Fruit fly (Drosophila melanogaster) whole organism, embryonic: Measurements from ENCODE around the gene CG43672.

Experiments used
- ATbp ChIP-seq: fragments of 200-800 bp; sonication (Bioruptor generic); optimal IDR thresholded peaks from 2 replicates; lab custom pipeline; 2017; ENCODE audit warnings: missing biosample characterization, mild to moderate bottlenecking, missing genetic modification characterization, missing genetic modification reagents
- Bgb ChIP-seq: fragments of 200-800 bp; sonication (Bioruptor generic); IDR thresholded peaks from 2 replicates; pipeline ENCODE4 v1.3.6; 2022; ENCODE audit warnings: missing biosample characterization, missing genetic modification characterization; ENCODE audit not compliant: partially characterized antibody
- Blimp-1 ChIP-seq: fragments of 200-800 bp; sonication (Bioruptor generic); optimal IDR thresholded peaks from 3 replicates; lab custom pipeline; 2018; ENCODE audit warnings: missing biosample characterization, missing genetic modification characterization, mild to moderate bottlenecking, moderate library complexity, missing genetic modification reagents
- C15 ChIP-seq: fragments of 200-800 bp; sonication (Bioruptor generic); IDR thresholded peaks from 3 replicates; pipeline ENCODE4 v1.3.6; 2022; ENCODE audit warnings: missing biosample characterization, missing genetic modification characterization
- CG10147 ChIP-seq: fragments of 200-800 bp; sonication (Bioruptor generic); optimal IDR thresholded peaks from 2 replicates; lab custom pipeline; 2019; ENCODE audit warnings: missing biosample characterization, mild to moderate bottlenecking, missing genetic modification characterization, moderate library complexity
- CG10979 ChIP-seq: fragments of 200-800 bp; sonication (Bioruptor generic); optimal IDR thresholded peaks from 2 replicates; lab custom pipeline; 2018; ENCODE audit warnings: missing biosample characterization, mild to moderate bottlenecking, missing genetic modification characterization, moderate library complexity
- CG12155 ChIP-seq: fragments of 200-800 bp; sonication (Bioruptor generic); optimal IDR thresholded peaks from 3 replicates; lab custom pipeline; 2016; ENCODE audit warnings: missing biosample characterization, missing genetic modification characterization
- CG14014 ChIP-seq: fragments of 200-800 bp; sonication (Bioruptor generic); IDR thresholded peaks from 2 replicates; pipeline ENCODE4 v1.3.6; 2022; ENCODE audit warnings: missing biosample characterization, missing genetic modification characterization
- CG14441 ChIP-seq: fragments of 200-800 bp; sonication (Bioruptor generic); IDR thresholded peaks from 2 replicates; pipeline ENCODE4 v1.3.6; 2022; ENCODE audit warnings: missing biosample characterization, missing genetic modification characterization
- CG15073 ChIP-seq: fragments of 200-800 bp; sonication (Bioruptor generic); optimal IDR thresholded peaks from 2 replicates; lab custom pipeline; 2016; ENCODE audit warnings: missing biosample characterization, missing genetic modification characterization
- CG15514 ChIP-seq: fragments of 200-800 bp; sonication (Bioruptor generic); optimal IDR thresholded peaks from 3 replicates; lab custom pipeline; 2017; ENCODE audit warnings: missing biosample characterization, missing genetic modification characterization, mild to moderate bottlenecking, moderate library complexity, missing genetic modification reagents
- CG17328 ChIP-seq: fragments of 200-800 bp; sonication (Bioruptor generic); IDR thresholded peaks from 2 replicates; pipeline ENCODE4 v1.3.6; 2022; ENCODE audit warnings: missing biosample characterization, missing genetic modification characterization
- CG17385 ChIP-seq: fragments of 200-800 bp; sonication (Bioruptor generic); optimal IDR thresholded peaks from 3 replicates; lab custom pipeline; 2018; ENCODE audit warnings: missing biosample characterization, mild to moderate bottlenecking, missing genetic modification characterization
- CG6654 ChIP-seq: fragments of 200-800 bp; sonication (Bioruptor generic); optimal IDR thresholded peaks from 2 replicates; lab custom pipeline; 2017; ENCODE audit warnings: missing biosample characterization, mild to moderate bottlenecking, missing genetic modification characterization
- CG6689 ChIP-seq: fragments of 200-800 bp; sonication (Bioruptor generic); IDR thresholded peaks from 2 replicates; pipeline ENCODE4 v1.3.6; 2022; ENCODE audit warnings: missing biosample characterization, missing genetic modification characterization
- CG6791 ChIP-seq: fragments of 200-800 bp; sonication (Bioruptor generic); IDR thresholded peaks from 3 replicates; pipeline ENCODE4 v1.3.6; 2022; ENCODE audit warnings: missing biosample characterization, missing genetic modification characterization; ENCODE audit not compliant: partially characterized antibody
- CG8388 ChIP-seq: fragments of 200-800 bp; sonication (Bioruptor generic); optimal IDR thresholded peaks from 2 replicates; lab custom pipeline; 2019; ENCODE audit warnings: missing biosample characterization, mild to moderate bottlenecking, missing genetic modification characterization, moderate library complexity
- CG8944 ChIP-seq: fragments of 200-800 bp; sonication (Bioruptor generic); optimal IDR thresholded peaks from 3 replicates; lab custom pipeline; 2016; ENCODE audit warnings: missing biosample characterization, missing genetic modification characterization
- CG9215 ChIP-seq: fragments of 200-800 bp; sonication (Bioruptor generic); IDR thresholded peaks from 2 replicates; pipeline ENCODE4 v1.3.6; 2022; ENCODE audit warnings: missing biosample characterization, missing genetic modification characterization
- CG9932 ChIP-seq: fragments of 200-800 bp; sonication (Bioruptor generic); IDR thresholded peaks from 2 replicates; pipeline ENCODE4 v1.3.6; 2022; ENCODE audit warnings: missing biosample characterization, missing genetic modification characterization
- Doc2 ChIP-seq: fragments of 200-800 bp; sonication (Bioruptor generic); IDR thresholded peaks from 2 replicates; pipeline ENCODE4 v1.3.6; 2022; ENCODE audit warnings: missing biosample characterization, missing genetic modification characterization
- Doc3 ChIP-seq: fragments of 200-800 bp; sonication (Bioruptor generic); IDR thresholded peaks from 3 replicates; pipeline ENCODE4 v1.3.6; 2022; ENCODE audit warnings: missing biosample characterization, missing genetic modification characterization; ENCODE audit not compliant: partially characterized antibody
- Hand ChIP-seq: fragments of 200-800 bp; sonication (Bioruptor generic); optimal IDR thresholded peaks from 2 replicates; lab custom pipeline; 2017; ENCODE audit warnings: mild to moderate bottlenecking, missing biosample characterization, missing genetic modification reagents, missing genetic modification characterization
- Med ChIP-seq: fragments of 200-800 bp; sonication (Bioruptor generic); peaks from one replicate; lab custom pipeline; 2016; ENCODE audit warnings: missing biosample characterization, missing genetic modification characterization, mild to moderate bottlenecking, inconsistent platforms, moderate library complexity
- Mrtf ChIP-seq: fragments of 200-800 bp; sonication (Bioruptor generic); IDR thresholded peaks from 3 replicates; pipeline ENCODE4 v1.3.6; 2022; ENCODE audit warnings: missing biosample characterization, missing genetic modification characterization
- Myb ChIP-seq: fragments of 200-800 bp; sonication (Bioruptor generic); optimal IDR thresholded peaks from 2 replicates; lab custom pipeline; 2016; ENCODE audit warnings: missing biosample characterization, missing genetic modification characterization
- Ptx1 ChIP-seq: fragments of 200-800 bp; sonication (Bioruptor generic); IDR thresholded peaks from 2 replicates; pipeline ENCODE4 v1.3.6; 2022; ENCODE audit warnings: missing biosample characterization, missing genetic modification characterization
- Rfx ChIP-seq: fragments of 200-800 bp; sonication (Bioruptor generic); IDR thresholded peaks from 2 replicates; pipeline ENCODE4 v1.3.6; 2022; ENCODE audit warnings: missing biosample characterization, missing genetic modification characterization
- YL-1 ChIP-seq: fragments of 200-800 bp; sonication (Bioruptor generic); optimal IDR thresholded peaks from 3 replicates; lab custom pipeline; 2017; ENCODE audit warnings: missing biosample characterization, mild to moderate bottlenecking, missing genetic modification characterization
- al ChIP-seq: fragments of 200-800 bp; sonication (Bioruptor generic); IDR thresholded peaks from 2 replicates; pipeline ENCODE4 v1.3.6; 2022; ENCODE audit warnings: missing biosample characterization, missing genetic modification characterization
- bcd ChIP-seq: fragments of 200-800 bp; sonication (Bioruptor generic); optimal IDR thresholded peaks from 2 replicates; lab custom pipeline; 2017; ENCODE audit warnings: missing biosample characterization, mild to moderate bottlenecking, missing genetic modification characterization
- chinmo ChIP-seq: fragments of 200-800 bp; sonication (Bioruptor generic); IDR thresholded peaks from 4 replicates; pipeline ENCODE4 v1.3.6; 2022; ENCODE audit warnings: missing biosample characterization, missing genetic modification characterization; ENCODE audit not compliant: partially characterized antibody
- exex ChIP-seq: fragments of 200-800 bp; sonication (Bioruptor generic); optimal IDR thresholded peaks from 4 replicates; lab custom pipeline; 2018; ENCODE audit warnings: missing biosample characterization, mild to moderate bottlenecking, missing genetic modification characterization, moderate library complexity
- eyg ChIP-seq: fragments of 200-800 bp; sonication (Bioruptor generic); optimal IDR thresholded peaks from 3 replicates; lab custom pipeline; 2016; ENCODE audit warnings: missing biosample characterization, missing genetic modification characterization
- fd102C ChIP-seq: fragments of 200-800 bp; sonication (Bioruptor generic); optimal IDR thresholded peaks from 2 replicates; lab custom pipeline; 2018; ENCODE audit warnings: missing biosample characterization, mild to moderate bottlenecking, missing genetic modification characterization, moderate library complexity
- gsb ChIP-seq: fragments of 200-800 bp; sonication (Bioruptor generic); IDR thresholded peaks from 2 replicates; pipeline ENCODE4 v1.3.6; 2022; ENCODE audit warnings: missing biosample characterization, missing genetic modification characterization
- jigr1 ChIP-seq: fragments of 200-800 bp; sonication (Bioruptor generic); IDR thresholded peaks from 3 replicates; pipeline ENCODE4 v1.3.6; 2022; ENCODE audit warnings: missing biosample characterization, missing genetic modification characterization
- lab ChIP-seq: fragments of 200-800 bp; sonication (Bioruptor generic); optimal IDR thresholded peaks from 3 replicates; lab custom pipeline; 2017; ENCODE audit warnings: missing biosample characterization, missing genetic modification characterization, mild to moderate bottlenecking, moderate library complexity, missing genetic modification reagents
- psq ChIP-seq: fragments of 200-800 bp; sonication (Bioruptor generic); optimal IDR thresholded peaks from 2 replicates; lab custom pipeline; 2017; ENCODE audit warnings: missing biosample characterization, missing genetic modification characterization
- ranshi ChIP-seq: fragments of 200-800 bp; sonication (Bioruptor generic); IDR thresholded peaks from 2 replicates; pipeline ENCODE4 v1.3.6; 2022; ENCODE audit warnings: missing biosample characterization, missing genetic modification characterization
- slbo ChIP-seq: fragments of 200-800 bp; sonication (Bioruptor generic); IDR thresholded peaks from 2 replicates; pipeline ENCODE4 v1.3.6; 2022; ENCODE audit warnings: missing biosample characterization, missing genetic modification characterization
- slou ChIP-seq: fragments of 200-800 bp; sonication (Bioruptor generic); optimal IDR thresholded peaks from 3 replicates; lab custom pipeline; 2016; ENCODE audit warnings: missing biosample characterization, missing genetic modification characterization
- sna ChIP-seq: fragments of 200-800 bp; sonication (Bioruptor generic); IDR thresholded peaks from 2 replicates; pipeline ENCODE4 v1.3.6; 2022; ENCODE audit warnings: missing biosample characterization, missing genetic modification characterization; ENCODE audit not compliant: partially characterized antibody
- so ChIP-seq: fragments of 200-800 bp; sonication (Bioruptor generic); IDR thresholded peaks from 3 replicates; pipeline ENCODE4 v1.3.6; 2022; ENCODE audit warnings: missing biosample characterization, missing genetic modification characterization
- sob ChIP-seq: fragments of 200-800 bp; sonication (Bioruptor generic); IDR thresholded peaks from 2 replicates; pipeline ENCODE4 v1.3.6; 2022; ENCODE audit warnings: missing biosample characterization, missing genetic modification characterization
- sr ChIP-seq: fragments of 200-800 bp; sonication (Bioruptor generic); IDR thresholded peaks from 3 replicates; pipeline ENCODE4 v1.3.6; 2022; ENCODE audit warnings: missing biosample characterization, missing genetic modification characterization
- sug ChIP-seq: fragments of 200-800 bp; optimal IDR thresholded peaks from 2 replicates; lab custom pipeline; 2019; ENCODE audit warnings: missing biosample characterization, mild to moderate bottlenecking, missing genetic modification characterization, moderate library complexity
- tgo ChIP-seq: fragments of 200-800 bp; sonication (Bioruptor generic); IDR thresholded peaks from 3 replicates; pipeline ENCODE4 v1.3.6; 2022; ENCODE audit warnings: missing biosample characterization, missing genetic modification characterization
- toy ChIP-seq: fragments of 200-800 bp; sonication (Bioruptor generic); IDR thresholded peaks from 2 replicates; pipeline ENCODE4 v1.3.6; 2022; ENCODE audit warnings: missing biosample characterization, missing genetic modification characterization
- zfh2 ChIP-seq: fragments of 200-800 bp; sonication (Bioruptor generic); optimal IDR thresholded peaks from 2 replicates; lab custom pipeline; 2016; ENCODE audit warnings: missing biosample characterization, missing genetic modification characterization

Gene CG43672

DNA sequence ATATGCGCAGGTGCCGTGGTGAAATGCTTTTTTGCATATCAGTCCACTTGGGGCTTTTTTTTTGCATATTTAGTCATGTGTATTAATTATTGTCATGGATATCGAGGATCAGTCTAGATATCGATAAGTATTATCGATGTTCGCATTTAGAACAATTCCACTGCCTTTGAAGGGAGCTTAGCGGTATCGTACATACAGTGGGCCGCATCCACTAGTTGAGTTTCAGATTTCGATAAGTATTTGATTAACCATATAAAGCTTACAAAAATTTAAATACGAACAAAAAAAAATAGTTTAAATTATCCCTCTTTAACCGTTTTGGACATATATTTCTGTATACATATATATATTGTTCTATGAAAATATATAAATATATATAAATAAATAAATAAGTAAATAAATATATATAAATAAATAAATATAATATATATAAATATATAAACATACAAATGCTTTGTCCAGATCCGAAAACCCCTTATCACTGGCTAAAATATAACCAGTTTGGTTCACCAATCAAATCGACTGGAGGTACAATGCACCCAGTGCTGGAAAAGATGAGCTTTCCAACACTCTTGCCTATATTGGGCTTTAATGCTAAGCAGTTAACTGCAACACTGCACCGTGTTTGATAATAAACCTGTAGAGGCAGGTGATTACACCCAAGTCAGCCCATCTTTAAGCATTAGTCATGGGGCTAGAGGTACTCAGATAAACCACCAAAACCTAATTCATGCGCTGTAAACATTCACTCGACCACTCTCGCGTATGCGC lies 30.3 kb downstream of the CG43672 start (continued):
- TF ChIP-seq zfh2, result no peak
- no peak for TF ChIP-seq YL-1 (GFP tag; lab: Kevin White, UChicago)
- peak; percentile 27 for TF ChIP-seq exex (tag; lab: Kevin White, UChicago)
- TF ChIP-seq ranshi (GFP tag; lab: Robert Waterston, UW), result 0 out of 2 replicates have a peak, but pooled peaks have one; percentile 3
- peak; percentile 32 for TF ChIP-seq CG8388 (GFP tag; lab: Kevin White, UChicago)
- TF ChIP-seq CG15514 (GFP tag; lab: Kevin White, UChicago), result peak; percentile 47
- no peak for TF ChIP-seq CG9215 (GFP tag; lab: Robert Waterston, UW)
- no peak for TF ChIP-seq bcd
- no peak for TF ChIP-seq toy (GFP tag; lab: Robert Waterston, UW)
- no peak for TF ChIP-seq Myb (GFP tag; lab: Kevin White, UChicago)
- no peak for TF ChIP-seq CG12155 (GFP tag; lab: Kevin White, UChicago)
- 0 out of 3 replicates have a peak, but pooled peaks have one; percentile 17 for TF ChIP-seq tgo (GFP tag; lab: Robert Waterston, UW)
- TF ChIP-seq so (GFP tag; lab: Robert Waterston, UW), result no peak
- peak; percentile 85 for TF ChIP-seq CG6791 (GFP tag; lab: Robert Waterston, UW)
- TF ChIP-seq CG6654 (GFP tag; lab: Kevin White, UChicago), result no peak
- no peak for TF ChIP-seq Blimp-1 (GFP tag; lab: Kevin White, UChicago)
- peak; percentile 59 for TF ChIP-seq Med (GFP tag; lab: Kevin White, UChicago)
- TF ChIP-seq sna (GFP tag; lab: Robert Waterston, UW), result peak; percentile 31; the same call in 1 of the 2 replicates
- no peak for TF ChIP-seq fd102C (GFP tag; lab: Kevin White, UChicago)
- no peak for TF ChIP-seq CG15073 (GFP tag; lab: Kevin White, UChicago)
- no peak for TF ChIP-seq psq (GFP tag; lab: Kevin White, UChicago)
- TF ChIP-seq Doc3 (GFP tag; lab: Robert Waterston, UW), result peak; percentile 64
- TF ChIP-seq eyg (GFP tag; lab: Kevin White, UChicago), result no peak
- TF ChIP-seq CG14441 (GFP tag; lab: Robert Waterston, UW), result no peak
- TF ChIP-seq Doc2 (GFP tag; lab: Robert Waterston, UW), result no peak
- no peak for TF ChIP-seq CG8944 (GFP tag; lab: Kevin White, UChicago)
- TF ChIP-seq sr (GFP tag; lab: Robert Waterston, UW), result no peak
- peak; percentile 36 for TF ChIP-seq CG17385
- no peak for TF ChIP-seq CG10147 (GFP tag; lab: Kevin White, UChicago)
- TF ChIP-seq CG17328 (GFP tag; lab: Robert Waterston, UW), result no peak
- TF ChIP-seq ATbp (GFP tag; lab: Kevin White, UChicago), result peak; percentile 29
- TF ChIP-seq gsb (GFP tag; lab: Robert Waterston, UW), result no peak
- TF ChIP-seq sug (tag; lab: Kevin White, UChicago), result peak; percentile 54
- peak; percentile 39 for TF ChIP-seq Ptx1 (GFP tag; lab: Robert Waterston, UW)
- no peak for TF ChIP-seq Mrtf (GFP tag; lab: Robert Waterston, UW)
- peak; percentile 62 for TF ChIP-seq CG9932 (GFP tag; lab: Robert Waterston, UW)
- TF ChIP-seq lab (GFP tag; lab: Kevin White, UChicago), result peak; percentile 10
- peak; percentile 65; the same call in 2 of the 4 replicates for TF ChIP-seq chinmo (GFP tag; lab: Robert Waterston, UW)
- peak; percentile 75 for TF ChIP-seq Bgb (GFP tag; lab: Robert Waterston, UW)
- TF ChIP-seq sob (GFP tag; lab: Robert Waterston, UW), result no peak
- peak; percentile 41 for TF ChIP-seq slbo (GFP tag; lab: Robert Waterston, UW)
- no peak for TF ChIP-seq C15 (GFP tag; lab: Robert Waterston, UW)
- no peak for TF ChIP-seq al (GFP tag; lab: Robert Waterston, UW)
- no peak for TF ChIP-seq Hand
- TF ChIP-seq CG14014, result no peak
- TF ChIP-seq CG6689 (GFP tag; lab: Robert Waterston, UW), result no peak
- no peak for TF ChIP-seq slou (GFP tag; lab: Kevin White, UChicago)
- TF ChIP-seq Rfx (GFP tag; lab: Robert Waterston, UW), result peak; percentile 56
- TF ChIP-seq jigr1 (GFP tag; lab: Robert Waterston, UW), result no peak
- TF ChIP-seq CG10979 (tag; lab: Kevin White, UChicago), result peak; percentile 20
